Fruit fly (Drosophila melanogaster) whole organism, embryonic: ENCODE data around the gene CG10674.

Source experiments
- Awh ChIP-seq: fragments of 200-800 bp; sonication (Bioruptor generic); IDR thresholded peaks from 2 replicates; pipeline ENCODE4, ENCODE4 v1.3.6; 2022; ENCODE audit warnings: missing biosample characterization, missing genetic modification characterization
- B-H1 ChIP-seq: fragments of 200-800 bp; sonication (Bioruptor generic); IDR thresholded peaks from 3 replicates; pipeline ENCODE4 v1.3.6; 2022; ENCODE audit warnings: missing biosample characterization, missing genetic modification characterization
- BtbVII ChIP-seq: fragments of 200-800 bp; sonication (Bioruptor generic); optimal IDR thresholded peaks from 3 replicates; lab custom pipeline; 2017; ENCODE audit warnings: missing biosample characterization, mild to moderate bottlenecking, missing genetic modification characterization
- CG1024 ChIP-seq: fragments of 200-800 bp; sonication (Bioruptor generic); IDR thresholded peaks from 2 replicates; pipeline ENCODE4 v1.3.6; 2022; ENCODE audit warnings: missing biosample characterization, missing genetic modification characterization
- CG10366 ChIP-seq: fragments of 200-800 bp; sonication (Bioruptor generic); IDR thresholded peaks from 2 replicates; pipeline ENCODE4 v1.3.6; 2022; ENCODE audit warnings: missing biosample characterization, missing genetic modification characterization
- CG12942 ChIP-seq: fragments of 200-800 bp; sonication (Bioruptor generic); optimal IDR thresholded peaks from 3 replicates; lab custom pipeline; 2016; ENCODE audit warnings: missing biosample characterization, missing genetic modification characterization
- CG17912 ChIP-seq: fragments of 200-800 bp; sonication (Bioruptor generic); optimal IDR thresholded peaks from 2 replicates; lab custom pipeline; 2018; ENCODE audit warnings: missing biosample characterization, mild to moderate bottlenecking, missing genetic modification characterization
- CG18619 ChIP-seq: fragments of 200-800 bp; sonication (Bioruptor generic); optimal IDR thresholded peaks from 3 replicates; lab custom pipeline; 2017; ENCODE audit warnings: missing biosample characterization, mild to moderate bottlenecking, missing genetic modification characterization
- CG2116 ChIP-seq: fragments of 200-800 bp; sonication (Bioruptor generic); optimal IDR thresholded peaks from 3 replicates; lab custom pipeline; 2018; ENCODE audit warnings: missing biosample characterization, mild to moderate bottlenecking, missing genetic modification characterization
- CG31224 ChIP-seq: fragments of 200-800 bp; sonication (Bioruptor generic); IDR thresholded peaks from 2 replicates; pipeline ENCODE4 v1.3.6; 2022; ENCODE audit warnings: missing biosample characterization, missing genetic modification characterization
- CG4328 ChIP-seq: fragments of 200-800 bp; sonication (Bioruptor generic); optimal IDR thresholded peaks from 3 replicates; lab custom pipeline; 2017; ENCODE audit warnings: missing biosample characterization, missing genetic modification reagents, missing genetic modification characterization
- CG4404 ChIP-seq: fragments of 200-800 bp; sonication (Bioruptor generic); IDR thresholded peaks from 2 replicates; pipeline ENCODE4 v1.3.6; 2022; ENCODE audit warnings: missing biosample characterization, missing genetic modification characterization
- CG4424 ChIP-seq: fragments of 200-800 bp; sonication (Bioruptor generic); optimal IDR thresholded peaks from 3 replicates; lab custom pipeline; 2016; ENCODE audit warnings: missing biosample characterization, missing genetic modification characterization
- CG8478 ChIP-seq: fragments of >200 bp; optimal IDR thresholded peaks from 2 replicates; lab custom pipeline; 2018
- CG8944 ChIP-seq: fragments of 200-800 bp; sonication (Bioruptor generic); optimal IDR thresholded peaks from 3 replicates; lab custom pipeline; 2016; ENCODE audit warnings: missing biosample characterization, missing genetic modification characterization
- CG9817 ChIP-seq: fragments of 200-800 bp; sonication (Bioruptor generic); optimal IDR thresholded peaks from 2 replicates; lab custom pipeline; 2018; ENCODE audit warnings: missing biosample characterization, mild to moderate bottlenecking, missing genetic modification characterization, moderate library complexity
- CkIIα-i1 ChIP-seq: fragments of 200-800 bp; sonication (Bioruptor generic); IDR thresholded peaks from 2 replicates; pipeline ENCODE4 v1.3.6; 2022; ENCODE audit warnings: missing biosample characterization, missing genetic modification characterization
- Deaf1 ChIP-seq: fragments of 200-800 bp; optimal IDR thresholded peaks from 3 replicates; lab custom pipeline; 2019; ENCODE audit warnings: missing biosample characterization, mild to moderate bottlenecking, missing genetic modification characterization, moderate library complexity
- Dip3 ChIP-seq: fragments of 200-800 bp; sonication (Bioruptor generic); optimal IDR thresholded peaks from 3 replicates; lab custom pipeline; 2016; ENCODE audit warnings: missing biosample characterization, missing genetic modification characterization
- Doc3 ChIP-seq: fragments of 200-800 bp; sonication (Bioruptor generic); IDR thresholded peaks from 3 replicates; pipeline ENCODE4 v1.3.6; 2022; ENCODE audit warnings: missing biosample characterization, missing genetic modification characterization; ENCODE audit not compliant: partially characterized antibody
- HLH54F ChIP-seq: fragments of 200-800 bp; sonication (Bioruptor generic); optimal IDR thresholded peaks from 3 replicates; lab custom pipeline; 2016; ENCODE audit warnings: missing biosample characterization, missing genetic modification characterization
- Kr ChIP-seq: fragments of 200-800 bp; sonication (Bioruptor generic); optimal IDR thresholded peaks from 2 replicates; lab custom pipeline; 2017; ENCODE audit warnings: missing biosample characterization, mild to moderate bottlenecking, missing genetic modification characterization
- Lpt ChIP-seq: fragments of >200 bp; optimal IDR thresholded peaks from 2 replicates; lab custom pipeline; 2018; ENCODE audit warnings: missing biosample characterization, missing genetic modification characterization
- Med ChIP-seq: fragments of 200-800 bp; sonication (Bioruptor generic); peaks from one replicate; lab custom pipeline; 2016; ENCODE audit warnings: missing biosample characterization, missing genetic modification characterization, mild to moderate bottlenecking, inconsistent platforms, moderate library complexity
- Nf-YC ChIP-seq: fragments of 200-800 bp; optimal IDR thresholded peaks from 3 replicates; lab custom pipeline; 2019; ENCODE audit warnings: missing biosample characterization, mild to moderate bottlenecking, missing genetic modification characterization, moderate library complexity
- NfI ChIP-seq: fragments of 200-800 bp; sonication (Bioruptor generic); optimal IDR thresholded peaks from 3 replicates; lab custom pipeline; 2018; ENCODE audit warnings: missing biosample characterization, mild to moderate bottlenecking, missing genetic modification characterization, moderate library complexity
- Ravus ChIP-seq: fragments of 200-800 bp; sonication (Bioruptor generic); IDR thresholded peaks from 2 replicates; pipeline ENCODE4 v1.3.6; 2022; ENCODE audit warnings: missing biosample characterization, missing genetic modification characterization
- ara ChIP-seq: fragments of 200-800 bp; sonication (Bioruptor generic); IDR thresholded peaks from 2 replicates; pipeline ENCODE4 v1.3.6; 2022; ENCODE audit warnings: missing biosample characterization, missing genetic modification characterization
- caup ChIP-seq: fragments of 200-800 bp; sonication (Bioruptor generic); optimal IDR thresholded peaks from 3 replicates; lab custom pipeline; 2017; ENCODE audit warnings: missing biosample characterization, mild to moderate bottlenecking, missing genetic modification characterization, moderate library complexity; ENCODE audit not compliant: severe bottlenecking
- chif ChIP-seq, 2 experiments: fragments of 200-800 bp; sonication (Bioruptor generic); optimal IDR thresholded peaks; 3 replicates each; lab custom pipeline; 2016; ENCODE audit warnings: missing biosample characterization in 2 of 2, missing genetic modification characterization in 2 of 2
- chinmo ChIP-seq: fragments of 200-800 bp; sonication (Bioruptor generic); IDR thresholded peaks from 4 replicates; pipeline ENCODE4 v1.3.6; 2022; ENCODE audit warnings: missing biosample characterization, missing genetic modification characterization; ENCODE audit not compliant: partially characterized antibody
- ci ChIP-seq: fragments of 200-800 bp; sonication (Bioruptor generic); IDR thresholded peaks from 3 replicates; pipeline ENCODE4 v1.3.6; 2022; ENCODE audit warnings: missing biosample characterization, missing genetic modification characterization
- corto ChIP-seq: fragments of 200-800 bp; sonication (Bioruptor generic); optimal IDR thresholded peaks from 2 replicates; lab custom pipeline; 2016; ENCODE audit warnings: missing biosample characterization, mild to moderate bottlenecking, missing genetic modification characterization, moderate library complexity
- crc ChIP-seq: fragments of 200-800 bp; sonication (Bioruptor generic); optimal IDR thresholded peaks from 2 replicates; lab custom pipeline; 2016; ENCODE audit warnings: missing biosample characterization, missing genetic modification characterization
- esg ChIP-seq: fragments of 200-800 bp; sonication (Bioruptor generic); conservative IDR thresholded peaks from 2 replicates; pipeline ENCODE4 v1.3.6; 2022; ENCODE audit warnings: missing biosample characterization, missing genetic modification characterization
- exex ChIP-seq: fragments of 200-800 bp; sonication (Bioruptor generic); optimal IDR thresholded peaks from 4 replicates; lab custom pipeline; 2018; ENCODE audit warnings: missing biosample characterization, mild to moderate bottlenecking, missing genetic modification characterization, moderate library complexity
- fd64A ChIP-seq: fragments of 200-800 bp; sonication (Bioruptor generic); optimal IDR thresholded peaks from 3 replicates; lab custom pipeline; 2018; ENCODE audit warnings: missing biosample characterization, mild to moderate bottlenecking, missing genetic modification characterization
- gsb-n ChIP-seq: fragments of 200-800 bp; sonication (Bioruptor generic); optimal IDR thresholded peaks from 3 replicates; lab custom pipeline; 2018; ENCODE audit warnings: missing biosample characterization, mild to moderate bottlenecking, missing genetic modification characterization
- hb ChIP-seq: fragments of 200-800 bp; sonication (Bioruptor generic); IDR thresholded peaks from 3 replicates; pipeline ENCODE4 v1.3.6; 2022; ENCODE audit warnings: missing biosample characterization, missing genetic modification characterization; ENCODE audit not compliant: partially characterized antibody
- her ChIP-seq: fragments of 200-800 bp; sonication (Bioruptor generic); optimal IDR thresholded peaks from 2 replicates; lab custom pipeline; 2016; ENCODE audit warnings: missing biosample characterization, missing genetic modification characterization
- lab ChIP-seq: fragments of 200-800 bp; sonication (Bioruptor generic); optimal IDR thresholded peaks from 3 replicates; lab custom pipeline; 2017; ENCODE audit warnings: missing biosample characterization, missing genetic modification characterization, mild to moderate bottlenecking, moderate library complexity, missing genetic modification reagents
- maf-S ChIP-seq: fragments of 200-800 bp; sonication (Bioruptor generic); optimal IDR thresholded peaks from 2 replicates; lab custom pipeline; 2016; ENCODE audit warnings: missing biosample characterization, missing genetic modification characterization
- pan ChIP-seq, 4 experiments: fragments of >200 bp in 3 of 4; fragments of 200-800 bp in 1 of 4; sonication (Bioruptor generic) in 1 of 4; optimal IDR thresholded peaks in 3 of 4; IDR thresholded peaks in 1 of 4; 2 replicates each; pipeline versions ENCODE4 v1.3.6 to Lab custom; 2017 to 2022; ENCODE audit warnings: missing biosample characterization in 2 of 4, missing genetic modification characterization in 2 of 4, mixed read lengths in 1 of 4
- row ChIP-seq: fragments of 200-800 bp; sonication (Bioruptor generic); IDR thresholded peaks from 3 replicates; pipeline ENCODE4 v1.3.6; 2022; ENCODE audit warnings: missing biosample characterization, missing genetic modification characterization
- stwl ChIP-seq: fragments of 200-800 bp; sonication (Bioruptor generic); optimal IDR thresholded peaks from 3 replicates; lab custom pipeline; 2018; ENCODE audit warnings: missing biosample characterization, mild to moderate bottlenecking, missing genetic modification characterization, moderate library complexity
- vnd ChIP-seq: fragments of 200-800 bp; sonication (Bioruptor generic); IDR thresholded peaks from 3 replicates; pipeline ENCODE4 v1.3.6; 2022; ENCODE audit warnings: missing biosample characterization, missing genetic modification characterization; ENCODE audit not compliant: partially characterized antibody
- zen ChIP-seq: fragments of 200-800 bp; sonication (Bioruptor generic); optimal IDR thresholded peaks from 3 replicates; lab custom pipeline; 2018; ENCODE audit warnings: missing biosample characterization, mild to moderate bottlenecking, missing genetic modification characterization, moderate library complexity
- zen2 ChIP-seq: fragments of 200-800 bp; sonication (Bioruptor generic); IDR thresholded peaks from 3 replicates; pipeline ENCODE4 v1.3.6; 2022; ENCODE audit warnings: missing biosample characterization, missing genetic modification characterization; ENCODE audit not compliant: partially characterized antibody
- zfh1 ChIP-seq: fragments of 200-800 bp; sonication (Bioruptor generic); IDR thresholded peaks from 3 replicates; pipeline ENCODE4 v1.3.6; 2022; ENCODE audit warnings: missing biosample characterization, missing genetic modification characterization

The CG10674 gene

DNA sequence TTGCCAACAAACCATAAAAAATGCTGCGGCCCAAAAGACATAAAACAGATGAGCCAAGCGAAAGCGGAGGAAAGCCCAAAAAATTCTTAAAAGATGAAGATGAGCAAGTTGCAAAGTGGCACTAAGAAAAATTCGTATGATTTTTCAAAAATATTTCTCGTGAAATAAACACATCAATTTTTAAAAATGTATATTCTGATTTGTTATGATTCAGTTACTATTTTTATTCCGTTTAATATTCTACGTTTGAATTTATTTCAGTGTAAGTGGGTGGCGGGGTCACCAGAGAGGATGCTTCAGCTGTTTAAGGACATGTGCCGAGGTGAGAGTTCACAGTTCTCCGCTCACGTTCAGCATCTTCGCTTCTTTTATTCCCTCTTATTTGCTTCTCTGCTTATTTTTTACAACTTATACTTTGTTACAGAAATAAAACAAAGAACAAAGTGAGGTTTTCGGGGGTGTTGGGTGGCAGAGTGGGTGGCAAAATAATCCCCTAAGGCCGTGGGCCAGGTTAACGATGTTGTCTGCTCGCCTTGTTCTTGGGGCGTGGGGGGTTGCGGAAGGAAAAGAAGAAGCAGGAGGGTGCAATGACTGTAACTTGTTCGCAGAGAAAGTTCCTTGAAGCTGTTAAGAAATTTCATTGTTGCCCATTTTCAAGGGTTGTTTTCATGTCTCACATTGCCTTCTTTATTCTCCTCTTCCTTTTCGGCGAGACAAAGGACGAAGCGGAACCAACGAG, 46.3 kb upstream of the CG10674 start (continued):
- TF ChIP-seq chinmo (GFP tag; lab: Robert Waterston, UW) (0 out of 4 replicates have a peak, but pooled peaks have one; percentile 12), CG4328 (GFP tag; lab: Kevin White, UChicago) (no peak), CG10366 (GFP tag; lab: Robert Waterston, UW) (peak; percentile 26; the same call in 1 of the 2 replicates), esg (GFP tag; lab: Robert Waterston, UW) (no peak; the same call in 1 of the 2 replicates), gsb-n (peak; percentile 3), stwl (tag; lab: Kevin White, UChicago) (no peak), maf-S (GFP tag; lab: Kevin White, UChicago) (peak; percentile 6), Kr (no peak), vnd (GFP tag; lab: Robert Waterston, UW) (no peak), CG2116 (GFP tag; lab: Kevin White, UChicago) (no peak), NfI (GFP tag; lab: Kevin White, UChicago) (peak; percentile 49), Lpt (GFP tag; lab: Kevin White, UChicago) (no peak), CG9817 (peak; percentile 28), Deaf1 (tag; lab: Kevin White, UChicago) (no peak), row (peak; percentile 71), CG17912 (no peak), CG4424 (GFP tag; lab: Kevin White, UChicago) (no peak), CG4404 (GFP tag; lab: Robert Waterston, UW) (no peak), CG31224 (GFP tag; lab: Robert Waterston, UW) (no peak), corto (GFP tag; lab: Kevin White, UChicago) (no peak), ci (peak; percentile 53; the same call in 1 of the 3 replicates), her (GFP tag; lab: Kevin White, UChicago) (no peak), lab (peak; percentile 77), caup (GFP tag; lab: Kevin White, UChicago) (peak; percentile 43), ara (GFP tag; lab: Robert Waterston, UW) (0 out of 2 replicates have a peak, but pooled peaks have one; percentile 47), zen2 (GFP tag; lab: Robert Waterston, UW) (no peak), Doc3 (GFP tag; lab: Robert Waterston, UW) (no peak), pan (optimal IDR thresholded peaks at IDR 0.05; lab: Kevin White, UChicago) (no peak), pan (GFP tag; optimal IDR thresholded peaks at IDR 0.05 in 1 of 2, IDR thresholded peaks at IDR 0.05 in 1 of 2) (peak in 1 of 2 experiments; percentile 59), chif (GFP tag; optimal IDR thresholded peaks at IDR 0.05; lab: Kevin White, UChicago) (no peak), zfh1 (GFP tag; lab: Robert Waterston, UW) (no peak), Med (GFP tag; lab: Kevin White, UChicago) (peak; percentile 86), CG18619 (GFP tag; lab: Kevin White, UChicago) (peak; percentile 12), B-H1 (GFP tag; lab: Robert Waterston, UW) (peak; percentile 48; the same call in 2 of the 3 replicates), CG12942 (GFP tag; lab: Kevin White, UChicago) (no peak), crc (GFP tag; lab: Kevin White, UChicago) (no peak), CG1024 (GFP tag; lab: Robert Waterston, UW) (no peak), fd64A (GFP tag; lab: Kevin White, UChicago) (no peak), Ravus (GFP tag; lab: Robert Waterston, UW) (no peak), CG8944 (GFP tag; lab: Kevin White, UChicago) (no peak), CkIIα-i1 (GFP tag; lab: Robert Waterston, UW) (no peak), Dip3 (no peak), Nf-YC (tag; lab: Kevin White, UChicago) (no peak), exex (tag; lab: Kevin White, UChicago) (no peak), hb (GFP tag; lab: Robert Waterston, UW) (no peak), HLH54F (GFP tag; lab: Kevin White, UChicago) (no peak), CG8478 (no peak), Awh (GFP tag; lab: Robert Waterston, UW) (no peak), zen (no peak), BtbVII (GFP tag; lab: Kevin White, UChicago) (no peak)
